Fruit fly (Drosophila melanogaster) whole organism, prepupa: Measurements from ENCODE around the gene mv.

Source experiments
- Blimp-1 ChIP-seq: fragments of 200-800 bp; sonication (Bioruptor generic); optimal IDR thresholded peaks from 3 replicates; lab custom pipeline; 2017; ENCODE audit warnings: missing biosample characterization, missing genetic modification characterization, mild to moderate bottlenecking, moderate library complexity, missing genetic modification reagents
- CG10631 ChIP-seq: fragments of 200-800 bp; sonication (Bioruptor generic); optimal IDR thresholded peaks from 2 replicates; lab custom pipeline; 2016; ENCODE audit warnings: missing biosample characterization, missing genetic modification characterization
- CG11762 ChIP-seq: fragments of 200-800 bp; sonication (Bioruptor generic); optimal IDR thresholded peaks from 3 replicates; lab custom pipeline; 2016; ENCODE audit warnings: missing biosample characterization, missing genetic modification characterization; ENCODE audit not compliant: insufficient read depth
- CG34406 ChIP-seq: fragments of 200-800 bp; sonication (Bioruptor generic); optimal IDR thresholded peaks from 3 replicates; lab custom pipeline; 2016; ENCODE audit warnings: missing biosample characterization, missing genetic modification characterization
- CG3919 ChIP-seq: fragments of 200-800 bp; sonication (Bioruptor generic); optimal IDR thresholded peaks from 3 replicates; lab custom pipeline; 2016; ENCODE audit warnings: missing biosample characterization, missing genetic modification characterization
- OdsH ChIP-seq: fragments of 200-800 bp; sonication (Bioruptor generic); optimal IDR thresholded peaks from 3 replicates; lab custom pipeline; 2016; ENCODE audit warnings: missing biosample characterization, missing genetic modification characterization
- esn ChIP-seq: fragments of 200-800 bp; sonication (Bioruptor generic); optimal IDR thresholded peaks from 2 replicates; lab custom pipeline; 2016; ENCODE audit warnings: missing biosample characterization, mild to moderate bottlenecking, missing genetic modification characterization, moderate library complexity

mv gene

dm6 chr3L:1900633-1901032 is 63.3 kb downstream of the mv start (continued):
- TF ChIP-seq CG11762 (GFP tag; lab: Kevin White, UChicago) (peak; percentile 43), OdsH (GFP tag; lab: Kevin White, UChicago) (peak; percentile 39), CG10631 (GFP tag; lab: Kevin White, UChicago) (peak; percentile 19), Blimp-1 (GFP tag; lab: Kevin White, UChicago) (no peak), CG3919 (GFP tag; lab: Kevin White, UChicago) (peak; percentile 59), esn (no peak), CG34406 (no peak)
